Worm (Caenorhabditis elegans) whole organism, L2 larva: ENCODE results near the gene set-6.

Experiments used
- F13H6.1 ChIP-seq: sonication (generic microtip); optimal IDR thresholded peaks from 2 replicates; lab custom pipeline; 2016; ENCODE audit warnings: missing genetic modification characterization, missing compliant biosample characterization
- R02D3.7 ChIP-seq: fragments of 150-350 bp; optimal IDR thresholded peaks from 2 replicates; lab custom pipeline; 2014; ENCODE audit warnings: missing biosample characterization, missing genetic modification characterization
- fos-1 ChIP-seq: fragments of 150-350 bp; optimal IDR thresholded peaks from 2 replicates; lab custom pipeline; 2014; ENCODE audit warnings: missing biosample characterization, missing genetic modification characterization
- gmeb-1 ChIP-seq: fragments of 150-350 bp; optimal IDR thresholded peaks from 2 replicates; lab custom pipeline; 2014; ENCODE audit warnings: missing biosample characterization, missing genetic modification characterization
- nhr-11 ChIP-seq: fragments of 150-350 bp; optimal IDR thresholded peaks from 2 replicates; lab custom pipeline; 2014; ENCODE audit warnings: missing biosample characterization, missing genetic modification characterization
- nhr-6 ChIP-seq: fragments of 150-350 bp; optimal IDR thresholded peaks from 2 replicates; lab custom pipeline; 2014; ENCODE audit warnings: missing biosample characterization, missing genetic modification characterization
- nhr-77 ChIP-seq: fragments of 150-350 bp; optimal IDR thresholded peaks from 2 replicates; lab custom pipeline; 2014; ENCODE audit warnings: missing biosample characterization, missing genetic modification characterization
- unc-39 ChIP-seq: fragments of 150-350 bp; optimal IDR thresholded peaks from 2 replicates; lab custom pipeline; 2014; ENCODE audit warnings: missing biosample characterization, missing genetic modification characterization
- zag-1 ChIP-seq: fragments of 150-350 bp; optimal IDR thresholded peaks from 2 replicates; lab custom pipeline; 2014; ENCODE audit warnings: missing biosample characterization, missing genetic modification characterization
- ztf-1 ChIP-seq: fragments of 200-800 bp; sonication (Bioruptor generic); conservative IDR thresholded peaks from 2 replicates; pipeline ENCODE4 v1.3.6; 2022; ENCODE audit warnings: missing genetic modification characterization, missing compliant biosample characterization
- ztf-11 ChIP-seq: sonication (generic microtip); optimal IDR thresholded peaks from 2 replicates; lab custom pipeline; 2017; ENCODE audit warnings: missing biosample characterization, missing genetic modification characterization

DNA sequence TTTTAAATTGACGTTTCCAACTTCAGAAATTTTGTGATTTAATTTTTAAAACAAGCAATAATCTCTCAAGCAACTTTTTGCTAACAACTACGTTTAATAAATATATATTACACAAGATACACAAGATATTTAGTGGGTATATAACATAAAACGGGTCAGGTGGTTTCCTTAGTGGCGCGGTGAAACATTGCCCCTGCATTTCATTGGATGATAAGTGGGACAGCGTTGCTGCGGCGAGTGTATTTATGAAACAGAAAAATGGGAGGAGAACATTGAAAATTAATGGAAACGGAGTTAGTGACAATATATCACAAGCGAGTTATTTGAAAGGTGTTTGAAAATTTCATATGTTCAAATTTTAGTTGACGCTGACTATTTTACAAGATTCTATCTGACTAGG is 18.3 kb upstream of the set-6 start:
- TF ChIP-seq nhr-6 (tag; lab: Kevin White, UChicago) (no peak), ztf-11 (tag; lab: Kevin White, UChicago) (no peak), unc-39 (tag; lab: Kevin White, UChicago) (no peak), gmeb-1 (tag; lab: Kevin White, UChicago) (no peak), F13H6.1 (tag; lab: Kevin White, UChicago) (no peak), zag-1 (tag; lab: Kevin White, UChicago) (no peak), nhr-11 (tag; lab: Kevin White, UChicago) (no peak), R02D3.7 (tag; lab: Kevin White, UChicago) (no peak), fos-1 (no peak), nhr-77 (tag; lab: Kevin White, UChicago) (no peak), ztf-1 (GFP tag; lab: Robert Waterston, UW) (no peak)
